Fruit fly (Drosophila melanogaster): ENCODE measurements around the gene WRNexo.

Gene WRNexo

dm6 chr3R:18393436-18393835, 27.5 kb upstream of the WRNexo start:
- TF ChIP-seq CG17801 (GFP tag; optimal IDR thresholded peaks at IDR 0.05; ENCODE audit: partially characterized antibody), result no peak

DNA sequence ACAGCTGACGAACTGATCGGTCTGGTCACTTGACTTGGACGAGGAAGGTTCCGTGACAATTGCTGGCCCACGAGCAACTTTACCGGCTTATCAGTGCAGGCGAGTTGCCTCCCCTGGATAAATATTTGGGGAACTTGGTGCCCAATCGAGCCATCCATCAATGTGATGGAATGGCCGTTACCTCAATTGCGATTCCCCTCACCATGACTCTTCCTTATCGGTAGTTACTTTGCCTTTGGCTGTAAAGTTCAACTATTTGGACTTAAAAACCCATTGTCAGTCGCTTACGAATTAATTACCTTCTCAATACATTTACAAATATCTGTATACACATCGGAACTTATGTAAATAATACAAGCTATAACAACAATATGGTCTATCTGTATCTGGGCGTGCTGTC, 23.8 kb upstream of the WRNexo start, which contains the start of gene Vha100-4:
Gene Vha100-4, minus strand, starts transcription at position 16 of the 400 bp plus-strand sequence.
- no peak for TF ChIP-seq CG17801 (GFP tag; optimal IDR thresholded peaks at IDR 0.05; ENCODE audit: partially characterized antibody)

dm6 chr3R:18385593-18385992, 19.6 kb upstream of the WRNexo start, which contains the start of gene cona:
cona (plus strand) TSS chr3R:18385828.
- no peak for TF ChIP-seq CG17801 (GFP tag; optimal IDR thresholded peaks at IDR 0.05; ENCODE audit: partially characterized antibody)

- TF ChIP-seq CG17801 (GFP tag; optimal IDR thresholded peaks at IDR 0.05; ENCODE audit: partially characterized antibody), result no peak
Observed at dm6 chr3R:18384972-18385371, 19.0 kb upstream of the WRNexo start, which contains the start of gene CG14309. CG14309 (minus strand) TSS chr3R:18385072.

DNA sequence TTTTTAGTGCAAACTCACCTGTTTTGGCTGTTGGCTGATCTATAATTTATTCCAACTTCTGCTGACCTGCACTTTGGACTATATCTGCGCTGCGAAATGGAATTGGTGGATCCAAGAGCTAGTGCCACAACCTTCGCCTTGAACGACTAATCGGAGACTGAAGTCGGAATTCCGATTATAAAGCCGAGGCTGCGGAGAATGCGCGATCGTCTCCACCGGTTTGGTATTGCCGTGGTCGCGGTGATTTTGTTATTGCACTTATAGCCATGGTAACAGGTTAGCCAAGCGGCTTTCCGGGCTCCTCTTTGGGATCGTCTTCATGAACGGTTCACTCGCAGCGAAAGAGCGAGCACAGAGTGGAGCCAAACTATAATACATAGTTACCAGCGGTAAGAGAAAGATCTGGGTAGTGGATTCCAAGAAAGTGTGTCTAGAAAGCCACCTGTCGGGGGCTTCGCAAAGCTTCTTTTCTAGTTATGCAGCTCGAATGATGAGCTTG, 15.1 kb upstream of the WRNexo start, which contains the start of gene CG7675:
Gene CG7675, minus strand, starts transcription at position 165 of the 499 bp plus-strand sequence.
- no peak for TF ChIP-seq CG17801 (GFP tag; optimal IDR thresholded peaks at IDR 0.05; ENCODE audit: partially characterized antibody)

- no peak for TF ChIP-seq CG17801 (GFP tag; optimal IDR thresholded peaks at IDR 0.05; ENCODE audit: partially characterized antibody)
Observed at dm6 chr3R:18380251-18380812, 14.4 kb upstream of the WRNexo start.

DNA sequence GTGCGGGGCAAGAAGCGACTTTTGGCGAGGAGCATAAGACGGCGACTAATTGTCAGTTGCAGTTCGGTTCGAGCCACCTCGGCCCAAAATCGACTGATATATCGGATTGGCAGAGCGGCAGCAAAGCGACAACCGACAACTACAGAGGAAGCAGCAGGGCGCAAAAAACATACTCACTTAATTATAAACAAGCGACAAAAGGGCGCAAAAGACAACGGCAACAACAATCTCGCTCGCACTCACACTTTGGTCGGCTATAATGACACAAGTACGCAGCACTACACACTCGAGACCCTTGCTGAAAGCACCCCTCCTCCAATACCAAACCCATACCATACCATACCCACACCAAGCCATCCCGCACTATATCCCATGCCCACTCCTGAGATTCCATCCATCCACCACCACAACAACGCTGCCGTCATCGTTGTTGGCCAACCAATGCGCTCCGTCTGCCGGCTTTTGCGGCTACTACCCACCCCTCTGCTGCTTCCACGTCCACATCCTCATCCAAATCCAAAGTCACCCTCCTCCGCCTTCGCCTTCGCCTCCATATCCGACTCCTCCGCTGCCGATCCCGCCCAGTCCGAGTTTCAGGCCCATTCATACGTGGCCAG, 6.8 kb upstream of the WRNexo start, which contains the start of gene gl:
Gene gl, minus strand, starts transcription at position 51 of the 617 bp plus-strand sequence.
- no peak for TF ChIP-seq CG17801 (GFP tag; optimal IDR thresholded peaks at IDR 0.05; ENCODE audit: partially characterized antibody)

dm6 chr3R:18371346-18371745, 5.4 kb upstream of the WRNexo start:
- TF ChIP-seq CG17801 (GFP tag; optimal IDR thresholded peaks at IDR 0.05; ENCODE audit: partially characterized antibody), result no peak

DNA sequence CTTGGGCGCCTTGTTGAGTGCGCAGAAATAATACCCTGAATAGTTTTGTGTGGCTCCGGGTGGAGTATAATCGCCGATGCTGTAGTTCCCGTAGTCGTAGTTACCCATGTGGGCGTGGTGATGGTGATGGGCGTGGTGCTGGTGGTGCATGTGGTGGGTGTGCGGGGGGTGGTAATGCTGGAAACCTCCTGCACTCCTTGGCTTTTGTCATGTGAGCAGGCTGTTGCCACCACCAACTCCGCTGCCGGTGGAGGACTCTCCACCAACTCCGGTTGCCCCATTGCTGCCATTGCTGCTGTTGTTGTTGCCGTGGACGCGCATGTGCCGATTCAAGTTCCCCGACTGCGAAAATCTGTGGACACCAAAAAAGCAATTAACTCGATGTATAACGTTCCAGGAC, 2.6 kb upstream of the WRNexo start:
- no peak for TF ChIP-seq CG17801 (GFP tag; optimal IDR thresholded peaks at IDR 0.05; ENCODE audit: partially characterized antibody)

DNA sequence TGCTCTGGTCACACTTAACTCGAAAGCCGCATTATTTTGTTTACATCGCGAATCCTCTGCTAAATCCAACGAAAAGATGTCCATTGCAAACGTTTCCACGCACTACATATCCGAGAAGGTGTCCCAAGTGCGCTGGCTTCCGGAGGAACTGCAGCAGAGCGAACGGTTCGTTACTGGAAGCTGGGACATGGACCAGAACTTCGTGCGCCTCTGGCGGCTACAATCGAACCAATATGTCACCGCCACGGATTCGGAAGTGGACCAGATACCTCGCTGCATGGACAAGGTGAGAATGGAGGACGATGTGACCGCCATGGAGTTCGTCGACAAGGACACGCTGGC, 653 bp upstream of the WRNexo start:
- TF ChIP-seq CG17801 (GFP tag; optimal IDR thresholded peaks at IDR 0.05; ENCODE audit: partially characterized antibody), result no peak

DNA sequence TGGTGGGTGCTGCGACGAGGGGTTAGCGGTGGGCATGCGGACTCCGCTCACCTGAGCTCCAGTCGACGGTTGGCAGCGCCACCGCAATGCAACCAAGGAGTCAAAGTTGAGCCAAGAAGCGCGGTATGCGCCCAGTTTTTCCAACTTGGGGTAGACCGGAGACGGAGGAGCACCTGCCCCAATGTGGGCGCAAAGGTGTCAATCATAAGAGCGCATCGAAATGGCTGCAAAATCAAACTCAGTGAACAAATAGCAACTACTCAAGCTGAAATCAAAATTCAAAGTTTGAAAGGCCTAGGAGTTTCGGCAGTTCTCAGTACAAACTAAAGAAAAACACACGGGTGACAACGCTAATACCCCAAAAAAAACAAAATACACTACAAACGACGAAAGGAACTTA, 4.3 kb downstream of the WRNexo start, which contains the start of gene hmw:
Gene hmw, plus strand, starts transcription at position 301 of the 400 bp plus-strand sequence.
- no peak for TF ChIP-seq CG17801 (GFP tag; optimal IDR thresholded peaks at IDR 0.05; ENCODE audit: partially characterized antibody)

DNA sequence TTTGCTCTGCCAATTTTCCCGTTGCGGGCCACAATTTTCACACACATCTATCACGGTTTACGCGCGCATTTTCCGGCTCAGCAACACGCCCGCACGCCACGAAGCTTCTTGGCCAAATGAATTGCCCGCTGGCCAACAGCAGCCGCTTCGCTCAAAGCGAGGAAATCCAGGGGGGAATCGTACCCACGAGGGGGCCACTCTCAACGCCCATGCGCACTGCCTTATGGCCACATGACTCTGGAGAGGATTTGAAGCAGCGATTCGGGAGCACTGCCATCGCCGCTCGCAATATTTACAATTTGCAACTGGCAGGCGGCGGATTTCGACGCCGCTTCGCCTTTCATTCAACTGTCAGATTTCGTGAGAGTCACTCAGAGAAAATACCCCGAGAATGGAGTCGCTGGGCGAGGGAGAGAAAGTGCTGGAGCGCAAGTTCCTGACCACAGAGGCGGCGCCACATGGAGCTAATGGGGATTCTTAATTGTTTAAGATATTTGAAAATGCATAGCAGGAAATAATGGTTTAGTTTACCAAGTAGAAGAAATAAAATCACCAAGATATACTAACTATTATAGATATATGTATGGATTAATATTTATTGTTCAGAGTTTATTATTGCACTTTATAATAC, 5.2 kb downstream of the WRNexo start, which contains the start of gene CG15803:
Gene CG15803, minus strand, starts transcription at position 99 of the 631 bp plus-strand sequence.
- TF ChIP-seq CG17801 (GFP tag; optimal IDR thresholded peaks at IDR 0.05; ENCODE audit: partially characterized antibody), result no peak

- no peak for TF ChIP-seq CG17801 (GFP tag; optimal IDR thresholded peaks at IDR 0.05; ENCODE audit: partially characterized antibody)
Observed at dm6 chr3R:18355781-18356180, 10.2 kb downstream of the WRNexo start.

DNA sequence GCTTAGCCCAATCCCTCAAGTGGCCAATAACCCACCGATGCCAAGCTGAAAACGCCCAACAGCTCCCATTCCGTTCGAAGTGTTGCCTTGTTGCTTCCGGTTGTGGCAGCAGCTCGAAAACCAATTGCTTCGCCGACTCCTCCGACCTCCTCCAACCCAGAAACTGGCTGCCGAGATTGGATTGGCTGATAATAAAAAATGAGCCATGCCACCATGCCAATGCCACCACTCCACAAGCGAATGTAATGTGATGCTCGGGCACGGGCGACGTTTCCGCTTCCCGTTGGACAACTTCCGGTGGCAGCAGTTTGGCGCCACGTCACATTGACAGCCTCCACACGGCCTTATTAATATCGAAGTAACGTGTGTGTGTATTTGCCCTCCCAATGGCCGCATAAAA, 27.5 kb downstream of the WRNexo start:
- TF ChIP-seq CG17801 (GFP tag; optimal IDR thresholded peaks at IDR 0.05; ENCODE audit: partially characterized antibody), result no peak

DNA sequence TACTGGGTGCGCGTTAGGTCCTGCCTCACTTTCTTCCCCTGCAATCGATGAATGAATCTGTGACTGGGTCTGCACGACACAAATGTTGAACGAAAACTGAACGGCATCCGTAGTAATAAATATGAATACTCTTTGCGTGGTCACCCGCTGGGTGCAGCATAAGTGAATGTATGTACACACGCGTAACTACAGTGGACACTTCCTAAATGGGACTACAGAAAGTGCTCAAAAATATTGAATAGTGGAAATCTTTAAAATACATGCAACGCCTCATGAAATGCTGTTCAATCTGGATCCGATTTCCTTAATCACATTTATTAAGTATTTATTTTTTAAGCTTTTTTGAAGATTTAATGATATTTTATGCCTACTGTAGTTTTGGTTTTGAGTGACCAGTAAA, 37.1 kb downstream of the WRNexo start, which contains the start of gene naz:
Gene naz, minus strand, starts transcription at position 101 of the 400 bp plus-strand sequence.
- no peak for TF ChIP-seq CG17801 (GFP tag; optimal IDR thresholded peaks at IDR 0.05; ENCODE audit: partially characterized antibody)
